Fruit fly (Drosophila melanogaster): ENCODE results near the gene CG43246.

CG43246 gene

dm6 chr3L:14569620-14570537, 33.4 kb downstream of the CG43246 start (continued):
- TF ChIP-seq row (GFP tag; IDR thresholded peaks at IDR 0.05) (peak; percentile 22; the same call in 1 of the 3 replicates), kni (GFP tag; optimal IDR thresholded peaks at IDR 0.05) (no peak), CG10431 (GFP tag; optimal IDR thresholded peaks at IDR 0.05) (no peak), D19A (tag; optimal IDR thresholded peaks at IDR 0.05) (peak; percentile 95), CG31365 (tag; optimal IDR thresholded peaks at IDR 0.05) (no peak), stc (GFP tag; IDR thresholded peaks at IDR 0.05) (no peak), CG18599 (GFP tag; optimal IDR thresholded peaks at IDR 0.05) (no peak), Hey (tag; optimal IDR thresholded peaks at IDR 0.05) (peak; percentile 97), CG6654 (GFP tag; optimal IDR thresholded peaks at IDR 0.05) (no peak), CG2129 (GFP tag; IDR thresholded peaks at IDR 0.05; ENCODE audit: partially characterized antibody) (no peak), Sox100B (GFP tag; optimal IDR thresholded peaks at IDR 0.05) (peak; percentile 1), CG31441 (GFP tag; IDR thresholded peaks at IDR 0.05) (0 out of 2 replicates have a peak, but pooled peaks have one; percentile 33), bcd (GFP tag; optimal IDR thresholded peaks at IDR 0.05) (no peak), ATbp (GFP tag; optimal IDR thresholded peaks at IDR 0.05) (peak; percentile 6), CG11504 (tag; optimal IDR thresholded peaks at IDR 0.05) (peak; percentile 33), gem (tag; optimal IDR thresholded peaks at IDR 0.05) (peak; percentile 26), CG9727 (GFP tag; optimal IDR thresholded peaks at IDR 0.05) (no peak), oc (tag; optimal IDR thresholded peaks at IDR 0.05) (peak; percentile 7), CG4707 (GFP tag; optimal IDR thresholded peaks at IDR 0.05) (no peak), CG8089 (GFP tag; optimal IDR thresholded peaks at IDR 0.05) (no peak)

dm6 chr3L:14574649-14575048, 38.2 kb downstream of the CG43246 start:
- TF ChIP-seq CG9437 (GFP tag; optimal IDR thresholded peaks at IDR 0.05) (no peak), CG7357 (GFP tag; IDR thresholded peaks at IDR 0.05) (no peak), B-H2 (GFP tag; optimal IDR thresholded peaks at IDR 0.05) (no peak), fu2 (GFP tag; optimal IDR thresholded peaks at IDR 0.05) (no peak), slp2 (GFP tag; optimal IDR thresholded peaks at IDR 0.05) (no peak), klu (GFP tag; IDR thresholded peaks at IDR 0.05) (no peak), fru (optimal IDR thresholded peaks at IDR 0.05) (no peak), Stat92E (GFP tag; optimal IDR thresholded peaks at IDR 0.05) (no peak), CG6654 (GFP tag; optimal IDR thresholded peaks at IDR 0.05) (no peak), pan (optimal IDR thresholded peaks at IDR 0.05) (no peak), pan (GFP tag; optimal IDR thresholded peaks at IDR 0.05 in 1 of 2, IDR thresholded peaks at IDR 0.05 in 1 of 2) (peak in 1 of 2 experiments; percentile 20), CG14014 (GFP tag; IDR thresholded peaks at IDR 0.05) (no peak), croc (GFP tag; conservative IDR thresholded peaks at IDR 0.05) (peak; percentile 25; the same call in 2 of the 3 replicates), Trl (optimal IDR thresholded peaks at IDR 0.05) (no peak), Trl (GFP tag; optimal IDR thresholded peaks at IDR 0.05) (no peak), Myb (GFP tag; optimal IDR thresholded peaks at IDR 0.05) (no peak), esg (GFP tag; conservative IDR thresholded peaks at IDR 0.05) (no peak), salm (tag; optimal IDR thresholded peaks at IDR 0.05) (no peak), hkb (optimal IDR thresholded peaks at IDR 0.05) (no peak), hkb (GFP tag; IDR thresholded peaks at IDR 0.05) (peak; percentile 50), CG9727 (GFP tag; optimal IDR thresholded peaks at IDR 0.05) (no peak), E2f1 (GFP tag; IDR thresholded peaks at IDR 0.05) (0 out of 2 replicates have a peak, but pooled peaks have one; percentile 13), Ssrp (tag; optimal IDR thresholded peaks at IDR 0.05) (no peak), CG17829 (tag; optimal IDR thresholded peaks at IDR 0.05) (peak; percentile 22), CG2712 (tag; optimal IDR thresholded peaks at IDR 0.05) (peak; percentile 55), HLH4C (GFP tag; IDR thresholded peaks at IDR 0.05; ENCODE audit: partially characterized antibody) (no peak), kah (GFP tag; optimal IDR thresholded peaks at IDR 0.05) (no peak), sr (GFP tag; IDR thresholded peaks at IDR 0.05) (no peak), Mrtf (GFP tag; IDR thresholded peaks at IDR 0.05) (no peak; the same call in 2 of the 3 replicates), CG3407 (GFP tag; optimal IDR thresholded peaks at IDR 0.05) (no peak), ham (GFP tag; IDR thresholded peaks at IDR 0.05) (no peak), rib (GFP tag; IDR thresholded peaks at IDR 0.05) (no peak)
